Worm (Caenorhabditis elegans): Measurements from ENCODE around the gene Y62F5A.10.

DNA sequence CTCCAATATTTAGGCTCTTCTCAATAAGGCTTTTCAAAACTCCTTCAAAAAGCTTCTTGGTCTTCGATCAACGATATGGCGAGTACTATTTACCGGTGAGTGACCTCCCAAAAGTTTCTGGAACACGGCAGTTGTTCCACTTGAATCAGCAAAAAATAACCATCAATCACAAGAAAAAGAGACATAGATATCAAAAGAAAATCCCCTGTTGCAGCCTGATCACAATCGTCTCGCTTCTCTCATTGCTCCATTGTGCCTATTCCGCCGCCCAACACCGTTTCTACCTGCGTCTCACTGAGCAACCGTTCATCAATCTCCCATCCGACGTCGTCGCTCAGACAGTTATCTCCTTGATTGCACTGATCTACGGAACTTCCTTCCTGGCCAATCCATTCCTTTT, 24.6 kb upstream of the Y62F5A.10 start, which contains the start of gene emc-5:
- TF ChIP-seq ZK546.5 (tag; optimal IDR thresholded peaks at IDR 0.05) (no peak), pqm-1 (tag; optimal IDR thresholded peaks at IDR 0.05) (no peak), nhr-77 (tag; optimal IDR thresholded peaks at IDR 0.05) (no peak), unc-62 (GFP tag; optimal IDR thresholded peaks at IDR 0.05) (no peak), ztf-11 (tag; optimal IDR thresholded peaks at IDR 0.05) (no peak), unc-39 (tag; optimal IDR thresholded peaks at IDR 0.05) (no peak), ztf-4 (tag; optimal IDR thresholded peaks at IDR 0.05) (no peak)

All from whole organism, L3 larva.